Fruit fly (Drosophila melanogaster) whole organism, embryonic: Measurements from ENCODE around the gene CG46310.

Experiments
- ATbp ChIP-seq: fragments of 200-800 bp; sonication (Bioruptor generic); optimal IDR thresholded peaks from 2 replicates; lab custom pipeline; 2017; ENCODE audit warnings: missing biosample characterization, mild to moderate bottlenecking, missing genetic modification characterization, missing genetic modification reagents
- Atf-2 ChIP-seq: fragments of 200-800 bp; sonication (Bioruptor generic); optimal IDR thresholded peaks from 2 replicates; lab custom pipeline; 2016; ENCODE audit warnings: missing biosample characterization, missing genetic modification characterization
- BEAF-32 ChIP-seq: fragments of 200-800 bp; sonication (Bioruptor generic); optimal IDR thresholded peaks from 3 replicates; lab custom pipeline; 2017; ENCODE audit warnings: missing biosample characterization, missing genetic modification characterization, mild to moderate bottlenecking, moderate library complexity, missing genetic modification reagents
- Bteb2 ChIP-seq: fragments of 200-800 bp; sonication (Bioruptor generic); optimal IDR thresholded peaks from 2 replicates; lab custom pipeline; 2016; ENCODE audit warnings: missing biosample characterization, missing genetic modification characterization
- CG10209 ChIP-seq: fragments of 200-800 bp; sonication (Bioruptor generic); optimal IDR thresholded peaks from 3 replicates; lab custom pipeline; 2017; ENCODE audit warnings: missing biosample characterization, mild to moderate bottlenecking, missing genetic modification characterization, missing genetic modification reagents
- CG11456 ChIP-seq: fragments of 200-800 bp; sonication (Bioruptor generic); IDR thresholded peaks from 3 replicates; pipeline ENCODE4 v1.3.6; 2022; ENCODE audit warnings: missing biosample characterization, missing genetic modification characterization
- CG12155 ChIP-seq: fragments of 200-800 bp; sonication (Bioruptor generic); optimal IDR thresholded peaks from 3 replicates; lab custom pipeline; 2016; ENCODE audit warnings: missing biosample characterization, missing genetic modification characterization
- CG12236 ChIP-seq: fragments of 200-800 bp; sonication (Bioruptor generic); optimal IDR thresholded peaks from 2 replicates; lab custom pipeline; 2016; ENCODE audit warnings: missing biosample characterization, missing genetic modification characterization
- CG12769 ChIP-seq: fragments of 200-800 bp; sonication (Bioruptor generic); optimal IDR thresholded peaks from 2 replicates; lab custom pipeline; 2019; ENCODE audit warnings: missing biosample characterization, mild to moderate bottlenecking, missing genetic modification characterization, moderate library complexity
- CG1529 ChIP-seq: fragments of 200-800 bp; sonication (Bioruptor generic); optimal IDR thresholded peaks from 3 replicates; lab custom pipeline; 2018; ENCODE audit warnings: missing biosample characterization, missing genetic modification characterization
- CG17359 ChIP-seq: fragments of 200-800 bp; sonication (Bioruptor generic); optimal IDR thresholded peaks from 3 replicates; lab custom pipeline; 2018; ENCODE audit warnings: missing biosample characterization, mild to moderate bottlenecking, missing genetic modification characterization, moderate library complexity
- CG1832 ChIP-seq: fragments of 200-800 bp; sonication (Bioruptor generic); optimal IDR thresholded peaks from 2 replicates; lab custom pipeline; 2017; ENCODE audit warnings: missing biosample characterization, mild to moderate bottlenecking, missing genetic modification characterization, inconsistent platforms
- CG2199 ChIP-seq: fragments of 200-800 bp; sonication (Bioruptor generic); IDR thresholded peaks from 3 replicates; pipeline ENCODE4 v1.3.6; 2022; ENCODE audit warnings: missing biosample characterization, missing genetic modification characterization
- CG31388 ChIP-seq: fragments of 200-800 bp; sonication (Bioruptor generic); optimal IDR thresholded peaks from 2 replicates; lab custom pipeline; 2016; ENCODE audit warnings: missing biosample characterization, missing genetic modification characterization
- CG3726 ChIP-seq: fragments of 200-800 bp; sonication (Bioruptor generic); IDR thresholded peaks from 3 replicates; pipeline ENCODE4, ENCODE4 v1.3.6; 2022; ENCODE audit warnings: missing biosample characterization, missing genetic modification characterization
- CG4707 ChIP-seq: fragments of 200-800 bp; sonication (Bioruptor generic); optimal IDR thresholded peaks from 2 replicates; lab custom pipeline; 2018; ENCODE audit warnings: missing biosample characterization, mild to moderate bottlenecking, missing genetic modification characterization, moderate library complexity
- CG7556 ChIP-seq: fragments of 200-800 bp; sonication (Bioruptor generic); optimal IDR thresholded peaks from 2 replicates; lab custom pipeline; 2017; ENCODE audit warnings: missing biosample characterization, mild to moderate bottlenecking, missing genetic modification characterization
- CG7839 ChIP-seq: fragments of 200-800 bp; sonication (Bioruptor generic); optimal IDR thresholded peaks from 3 replicates; lab custom pipeline; 2018; ENCODE audit warnings: missing biosample characterization, mild to moderate bottlenecking, missing genetic modification characterization, moderate library complexity
- CkIIα-i1 ChIP-seq: fragments of 200-800 bp; sonication (Bioruptor generic); IDR thresholded peaks from 2 replicates; pipeline ENCODE4 v1.3.6; 2022; ENCODE audit warnings: missing biosample characterization, missing genetic modification characterization
- D19B ChIP-seq: fragments of 200-800 bp; sonication (Bioruptor generic); optimal IDR thresholded peaks from 2 replicates; lab custom pipeline; 2017; ENCODE audit warnings: missing biosample characterization, mild to moderate bottlenecking, missing genetic modification characterization
- Fer1 ChIP-seq: fragments of 200-800 bp; sonication (Bioruptor generic); optimal IDR thresholded peaks from 2 replicates; lab custom pipeline; 2017; ENCODE audit warnings: missing biosample characterization, mild to moderate bottlenecking, missing genetic modification characterization
- HmgZ ChIP-seq: fragments of 200-800 bp; sonication (Bioruptor generic); optimal IDR thresholded peaks from 2 replicates; lab custom pipeline; 2018; ENCODE audit warnings: missing biosample characterization, mild to moderate bottlenecking, missing genetic modification characterization
- Jarid2 ChIP-seq: fragments of 200-800 bp; sonication (Bioruptor generic); optimal IDR thresholded peaks from 3 replicates; lab custom pipeline; 2017; ENCODE audit warnings: mild to moderate bottlenecking, missing biosample characterization, missing genetic modification reagents, missing genetic modification characterization
- Mad ChIP-seq: fragments of 200-800 bp; sonication (Bioruptor generic); optimal IDR thresholded peaks from 2 replicates; lab custom pipeline; 2016; ENCODE audit warnings: missing biosample characterization, missing genetic modification characterization
- Med ChIP-seq: fragments of 200-800 bp; sonication (Bioruptor generic); peaks from one replicate; lab custom pipeline; 2016; ENCODE audit warnings: missing biosample characterization, missing genetic modification characterization, mild to moderate bottlenecking, inconsistent platforms, moderate library complexity
- Sin3A ChIP-seq: fragments of >200 bp; optimal IDR thresholded peaks from 2 replicates; lab custom pipeline; 2018
- aop ChIP-seq: fragments of 200-800 bp; sonication (Bioruptor generic); IDR thresholded peaks from 2 replicates; pipeline ENCODE4 v1.3.6; 2022; ENCODE audit warnings: missing biosample characterization, missing genetic modification characterization
- ap ChIP-seq: fragments of 200-800 bp; sonication (Bioruptor generic); IDR thresholded peaks from 2 replicates; pipeline ENCODE4 v1.3.6; 2022; ENCODE audit warnings: missing biosample characterization, missing genetic modification characterization
- bigmax ChIP-seq: fragments of 200-800 bp; sonication (Bioruptor generic); optimal IDR thresholded peaks from 2 replicates; lab custom pipeline; 2018; ENCODE audit warnings: missing biosample characterization, mild to moderate bottlenecking, missing genetic modification characterization
- crc ChIP-seq: fragments of 200-800 bp; sonication (Bioruptor generic); optimal IDR thresholded peaks from 2 replicates; lab custom pipeline; 2016; ENCODE audit warnings: missing biosample characterization, missing genetic modification characterization
- croc ChIP-seq: fragments of 200-800 bp; sonication (Bioruptor generic); conservative IDR thresholded peaks from 3 replicates; pipeline ENCODE4 v1.3.6; 2022; ENCODE audit warnings: missing biosample characterization, missing genetic modification characterization
- dmrt99B ChIP-seq: fragments of 200-800 bp; sonication (Bioruptor generic); optimal IDR thresholded peaks from 2 replicates; lab custom pipeline; 2018; ENCODE audit warnings: missing biosample characterization, mild to moderate bottlenecking, missing genetic modification characterization, moderate library complexity
- en ChIP-seq: fragments of 200-800 bp; sonication (Bioruptor generic); optimal IDR thresholded peaks from 2 replicates; lab custom pipeline; 2016; ENCODE audit warnings: missing biosample characterization, missing genetic modification characterization
- fd64A ChIP-seq: fragments of 200-800 bp; sonication (Bioruptor generic); optimal IDR thresholded peaks from 3 replicates; lab custom pipeline; 2018; ENCODE audit warnings: missing biosample characterization, mild to moderate bottlenecking, missing genetic modification characterization
- fru ChIP-seq: fragments of >200 bp; optimal IDR thresholded peaks from 2 replicates; lab custom pipeline; 2017
- gcm2 ChIP-seq: fragments of 200-800 bp; sonication (Bioruptor generic); optimal IDR thresholded peaks from 2 replicates; lab custom pipeline; 2016; ENCODE audit warnings: missing biosample characterization, missing genetic modification characterization
- gfzf ChIP-seq: fragments of 200-800 bp; sonication (Bioruptor generic); optimal IDR thresholded peaks from 2 replicates; lab custom pipeline; 2016; ENCODE audit warnings: missing biosample characterization, mild to moderate bottlenecking, missing genetic modification characterization, moderate library complexity
- grau ChIP-seq: fragments of 200-800 bp; optimal IDR thresholded peaks from 3 replicates; lab custom pipeline; 2019; ENCODE audit warnings: missing biosample characterization, mild to moderate bottlenecking, missing genetic modification characterization, moderate library complexity
- hbn ChIP-seq: fragments of 200-800 bp; sonication (Bioruptor generic); IDR thresholded peaks from 2 replicates; pipeline ENCODE4 v1.3.6; 2022; ENCODE audit warnings: missing biosample characterization, missing genetic modification characterization; ENCODE audit not compliant: partially characterized antibody
- onecut ChIP-seq: fragments of 200-800 bp; sonication (Bioruptor generic); IDR thresholded peaks from 2 replicates; pipeline ENCODE4 v1.3.6; 2022; ENCODE audit warnings: missing biosample characterization, missing genetic modification characterization
- p53 ChIP-seq: fragments of 200-800 bp; sonication (Bioruptor generic); optimal IDR thresholded peaks from 2 replicates; lab custom pipeline; 2016; ENCODE audit warnings: missing biosample characterization, missing genetic modification characterization
- psq ChIP-seq: fragments of 200-800 bp; sonication (Bioruptor generic); optimal IDR thresholded peaks from 2 replicates; lab custom pipeline; 2017; ENCODE audit warnings: missing biosample characterization, missing genetic modification characterization
- rib ChIP-seq: fragments of 200-800 bp; sonication (Bioruptor generic); IDR thresholded peaks from 2 replicates; pipeline ENCODE4 v1.3.6; 2022; ENCODE audit warnings: missing biosample characterization, missing genetic modification characterization
- salm ChIP-seq: fragments of 200-800 bp; sonication (Bioruptor generic); optimal IDR thresholded peaks from 2 replicates; lab custom pipeline; 2018; ENCODE audit warnings: missing biosample characterization, mild to moderate bottlenecking, missing genetic modification characterization
- sens-2 ChIP-seq: fragments of 200-800 bp; sonication (Bioruptor generic); IDR thresholded peaks from 2 replicates; pipeline ENCODE4 v1.3.6; 2022; ENCODE audit warnings: missing biosample characterization, missing genetic modification characterization
- sob ChIP-seq: fragments of 200-800 bp; sonication (Bioruptor generic); IDR thresholded peaks from 2 replicates; pipeline ENCODE4 v1.3.6; 2022; ENCODE audit warnings: missing biosample characterization, missing genetic modification characterization
- stwl ChIP-seq: fragments of 200-800 bp; sonication (Bioruptor generic); optimal IDR thresholded peaks from 3 replicates; lab custom pipeline; 2018; ENCODE audit warnings: missing biosample characterization, mild to moderate bottlenecking, missing genetic modification characterization, moderate library complexity
- tll ChIP-seq, 2 experiments: fragments of 200-800 bp in 1 of 2; fragments of >200 bp in 1 of 2; sonication (Bioruptor generic) in 1 of 2; optimal IDR thresholded peaks; 2 replicates each; lab custom pipeline; 2017 to 2019; ENCODE audit warnings: missing biosample characterization in 2 of 2, missing genetic modification characterization in 2 of 2, mild to moderate bottlenecking in 1 of 2, moderate library complexity in 1 of 2
- toy ChIP-seq: fragments of 200-800 bp; sonication (Bioruptor generic); IDR thresholded peaks from 2 replicates; pipeline ENCODE4 v1.3.6; 2022; ENCODE audit warnings: missing biosample characterization, missing genetic modification characterization
- z ChIP-seq: fragments of 200-800 bp; sonication (Bioruptor generic); IDR thresholded peaks from 3 replicates; pipeline ENCODE4 v1.3.6; 2022; ENCODE audit warnings: missing biosample characterization, missing genetic modification characterization
- zf30C ChIP-seq: fragments of 200-800 bp; sonication (Bioruptor generic); optimal IDR thresholded peaks from 3 replicates; lab custom pipeline; 2018; ENCODE audit warnings: missing biosample characterization, mild to moderate bottlenecking, missing genetic modification characterization
- zfh1 ChIP-seq: fragments of 200-800 bp; sonication (Bioruptor generic); IDR thresholded peaks from 3 replicates; pipeline ENCODE4 v1.3.6; 2022; ENCODE audit warnings: missing biosample characterization, missing genetic modification characterization

Gene CG46310

dm6 chr3R:23134690-23135089, 39.0 kb upstream of the CG46310 start (continued):
- TF ChIP-seq grau (no peak), ATbp (GFP tag; lab: Kevin White, UChicago) (peak; percentile 37), CG12769 (tag; lab: Kevin White, UChicago) (no peak), psq (GFP tag; lab: Kevin White, UChicago) (no peak), crc (GFP tag; lab: Kevin White, UChicago) (no peak), fd64A (GFP tag; lab: Kevin White, UChicago) (peak; percentile 42), CG31388 (GFP tag; lab: Kevin White, UChicago) (no peak), HmgZ (tag; lab: Kevin White, UChicago) (no peak), CG2199 (no peak), stwl (tag; lab: Kevin White, UChicago) (no peak), onecut (GFP tag; lab: Robert Waterston, UW) (0 out of 2 replicates have a peak, but pooled peaks have one; percentile 8), sob (GFP tag; lab: Robert Waterston, UW) (no peak), salm (tag; lab: Kevin White, UChicago) (no peak), hbn (GFP tag; lab: Robert Waterston, UW) (no peak), aop (GFP tag; lab: Robert Waterston, UW) (no peak), CG1832 (GFP tag; lab: Kevin White, UChicago) (no peak), sens-2 (GFP tag; lab: Robert Waterston, UW) (no peak), bigmax (no peak), CG10209 (no peak), dmrt99B (tag; lab: Kevin White, UChicago) (peak; percentile 3), Jarid2 (GFP tag; lab: Kevin White, UChicago) (no peak), zfh1 (GFP tag; lab: Robert Waterston, UW) (peak; percentile 34; the same call in 1 of the 3 replicates), en (GFP tag; lab: Kevin White, UChicago) (no peak), CG1529 (GFP tag; lab: Kevin White, UChicago) (no peak), croc (GFP tag; lab: Robert Waterston, UW) (no peak), Sin3A (lab: Kevin White, UChicago) (no peak), CkIIα-i1 (GFP tag; lab: Robert Waterston, UW) (no peak), Med (GFP tag; lab: Kevin White, UChicago) (peak; percentile 54), CG17359 (peak; percentile 16), toy (no peak), BEAF-32 (GFP tag; lab: Kevin White, UChicago) (no peak), CG3726 (no peak), ap (GFP tag; lab: Robert Waterston, UW) (no peak), CG7556 (GFP tag; lab: Kevin White, UChicago) (no peak), fru (lab: Kevin White, UChicago) (no peak), zf30C (GFP tag; lab: Kevin White, UChicago) (no peak), CG4707 (GFP tag; lab: Kevin White, UChicago) (no peak), CG7839 (tag; lab: Kevin White, UChicago) (no peak), D19B (GFP tag; lab: Kevin White, UChicago) (no peak), CG11456 (GFP tag; lab: Robert Waterston, UW) (no peak), rib (GFP tag; lab: Robert Waterston, UW) (no peak), gfzf (GFP tag; lab: Kevin White, UChicago) (no peak), Bteb2 (no peak), Mad (GFP tag; lab: Kevin White, UChicago) (no peak), gcm2 (no peak), CG12236 (no peak), p53 (GFP tag; lab: Kevin White, UChicago) (no peak), Fer1 (no peak), CG12155 (no peak), Atf-2 (no peak), tll (GFP tag; optimal IDR thresholded peaks at IDR 0.05; lab: Kevin White, UChicago) (peak in 1 of 2 experiments; percentile 45), z (0 out of 3 replicates have a peak, but pooled peaks have one; percentile 21)
